Worm (Caenorhabditis elegans) whole organism, L4/young adult: ENCODE results near the gene mrps-18C.

ENCODE experiments used
- W03F9.2 ChIP-seq: fragments of 150-350 bp; optimal IDR thresholded peaks from 2 replicates; lab custom pipeline; 2014; ENCODE audit warnings: missing biosample characterization, missing genetic modification characterization
- dao-5 ChIP-seq: sonication (generic microtip); optimal IDR thresholded peaks from 2 replicates; lab custom pipeline; 2016; ENCODE audit warnings: missing genotype, missing genetic modification characterization, moderate library complexity, missing compliant biosample characterization
- him-1 ChIP-seq: sonication (generic microtip); optimal IDR thresholded peaks from 2 replicates; lab custom pipeline; 2016; ENCODE audit warnings: missing genotype, missing genetic modification reagents, missing genetic modification characterization, missing compliant biosample characterization

ce11 chrIII:4951824-4952223 is 16.4 kb downstream of the mrps-18C start, which contains the start of gene flh-2:
- TF ChIP-seq him-1 (tag; lab: Kevin White, UChicago): no peak
- TF ChIP-seq W03F9.2 (tag; lab: Kevin White, UChicago): no peak
- TF ChIP-seq dao-5 (tag; lab: Kevin White, UChicago): no peak
